Worm (Caenorhabditis elegans) whole organism, L2 larva: ENCODE measurements around the gene pgph-3.

Experiments
- R02D3.7 ChIP-seq: fragments of 150-350 bp; optimal IDR thresholded peaks from 2 replicates; lab custom pipeline; 2014; ENCODE audit warnings: missing biosample characterization, missing genetic modification characterization
- nhr-77 ChIP-seq: fragments of 150-350 bp; optimal IDR thresholded peaks from 2 replicates; lab custom pipeline; 2014; ENCODE audit warnings: missing biosample characterization, missing genetic modification characterization

DNA sequence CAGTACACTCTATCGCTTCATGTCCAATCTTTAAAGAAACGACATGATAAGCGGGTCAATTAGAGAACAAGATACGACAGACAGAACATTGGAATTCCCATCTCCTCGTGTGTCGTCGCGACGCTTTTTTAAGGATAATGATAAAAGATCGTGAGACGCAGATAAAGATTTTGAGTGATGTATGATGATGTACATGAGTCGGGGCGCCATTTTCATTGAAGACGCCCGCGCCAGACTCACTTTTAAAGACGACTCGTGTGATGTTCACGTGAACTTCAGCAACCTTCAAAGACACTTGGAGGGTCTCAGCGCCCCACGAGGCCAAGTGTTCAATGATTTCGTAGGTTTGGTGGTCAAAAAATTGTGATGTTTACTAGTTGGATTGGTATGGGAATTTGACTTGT lies 4.6 kb upstream of the pgph-3 start:
- TF ChIP-seq R02D3.7 (tag; lab: Kevin White, UChicago) = no peak
- no peak for TF ChIP-seq nhr-77 (tag; lab: Kevin White, UChicago)
